Worm (Caenorhabditis elegans): ENCODE data around the gene ubc-8.

DNA sequence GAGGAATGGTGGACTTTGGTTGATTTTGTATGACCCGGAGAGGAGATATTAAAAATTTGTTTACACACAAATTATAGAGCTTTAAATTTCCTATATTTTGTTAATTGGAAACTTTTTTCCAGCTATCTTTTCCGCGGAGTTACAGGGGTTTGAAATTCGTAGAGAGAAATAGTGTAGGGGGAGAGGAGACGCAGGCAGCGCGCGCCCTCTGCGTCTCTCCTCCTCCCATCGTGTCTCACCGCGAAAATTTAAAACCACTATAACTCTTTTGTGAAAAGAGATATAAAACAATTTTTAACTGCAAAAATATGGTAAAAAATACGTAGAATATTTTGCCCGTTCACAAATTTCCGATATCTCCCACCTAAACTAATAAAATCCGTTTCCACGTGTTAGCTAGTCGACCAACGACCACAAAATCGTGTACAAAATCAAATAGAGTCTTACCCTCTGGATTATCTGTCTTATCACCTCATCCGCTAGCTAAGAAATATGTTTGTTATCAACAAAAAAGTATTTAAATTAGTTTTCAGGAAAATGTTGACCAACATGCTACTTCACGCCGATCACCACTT is 35.5 kb upstream of the ubc-8 start, which contains the start of gene nhr-277:
- TF ChIP-seq him-1 (tag; optimal IDR thresholded peaks at IDR 0.05) (no peak), W03F9.2 (tag; optimal IDR thresholded peaks at IDR 0.05) (no peak), dao-5 (tag; optimal IDR thresholded peaks at IDR 0.05) (no peak)
